Worm (Caenorhabditis elegans): ENCODE measurements around the gene F14D7.3.

DNA sequence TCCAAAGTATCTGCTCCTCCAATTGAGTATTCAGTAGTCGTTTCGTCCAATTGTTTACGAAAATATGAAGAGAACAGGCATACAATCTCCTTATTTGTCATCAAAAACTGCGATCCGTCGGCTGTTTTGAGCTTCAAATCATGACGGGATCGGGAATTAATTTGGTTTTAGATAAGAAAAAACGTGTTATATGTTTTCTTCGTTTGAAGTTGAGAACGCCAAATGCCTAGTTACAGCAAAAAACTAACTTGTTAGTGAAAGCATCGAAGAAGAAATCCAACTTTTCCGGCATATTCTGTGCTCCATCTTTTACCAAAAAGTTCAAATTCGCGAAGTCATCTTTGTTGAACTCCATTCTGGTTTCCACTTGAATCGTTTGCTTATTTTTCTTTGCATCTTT lies 7.2 kb upstream of the F14D7.3 start, which contains the start of gene F14D7.1:
- TF ChIP-seq hlh-4 (tag; optimal IDR thresholded peaks at IDR 0.05), result no peak
- TF ChIP-seq lin-39 (tag; optimal IDR thresholded peaks at IDR 0.05), result no peak
- TF ChIP-seq lin-35 (GFP tag; optimal IDR thresholded peaks at IDR 0.05), result no peak
- TF ChIP-seq ceh-8 (GFP tag; optimal IDR thresholded peaks at IDR 0.05), result no peak
- TF ChIP-seq nhr-12 (tag; optimal IDR thresholded peaks at IDR 0.05), result no peak
- TF ChIP-seq blmp-1 (tag; optimal IDR thresholded peaks at IDR 0.05), result no peak
- TF ChIP-seq ces-1 (GFP tag; optimal IDR thresholded peaks at IDR 0.05), result no peak
- TF ChIP-seq unc-130 (tag; optimal IDR thresholded peaks at IDR 0.05), result no peak
- no peak for TF ChIP-seq mdl-1 (tag; optimal IDR thresholded peaks at IDR 0.05)
- TF ChIP-seq egl-27 (tag; optimal IDR thresholded peaks at IDR 0.05), result no peak
- no peak for TF ChIP-seq snpc-4 (tag; optimal IDR thresholded peaks at IDR 0.05)
- TF ChIP-seq ztf-11 (tag; optimal IDR thresholded peaks at IDR 0.05), result no peak

Measured in whole organism, L1 larva.